Fruit fly (Drosophila melanogaster) whole organism, embryonic: ENCODE measurements around the gene mTTF.

ENCODE experiments used
- Atf3 ChIP-seq: fragments of 200-800 bp; sonication (Bioruptor generic); optimal IDR thresholded peaks from 3 replicates; lab custom pipeline; 2016; ENCODE audit warnings: missing biosample characterization, missing genetic modification characterization
- CG10209 ChIP-seq: fragments of 200-800 bp; sonication (Bioruptor generic); optimal IDR thresholded peaks from 3 replicates; lab custom pipeline; 2017; ENCODE audit warnings: missing biosample characterization, mild to moderate bottlenecking, missing genetic modification characterization, missing genetic modification reagents
- CG10274 ChIP-seq: fragments of 200-800 bp; sonication (Bioruptor generic); optimal IDR thresholded peaks from 3 replicates; lab custom pipeline; 2017; ENCODE audit warnings: missing biosample characterization, mild to moderate bottlenecking, missing genetic modification characterization
- CG10959 ChIP-seq: fragments of 200-800 bp; sonication (Bioruptor generic); IDR thresholded peaks from 2 replicates; pipeline ENCODE4 v1.3.6; 2022; ENCODE audit warnings: missing biosample characterization, missing genetic modification characterization
- CG12155 ChIP-seq: fragments of 200-800 bp; sonication (Bioruptor generic); optimal IDR thresholded peaks from 3 replicates; lab custom pipeline; 2016; ENCODE audit warnings: missing biosample characterization, missing genetic modification characterization
- CG12769 ChIP-seq: fragments of 200-800 bp; sonication (Bioruptor generic); optimal IDR thresholded peaks from 2 replicates; lab custom pipeline; 2019; ENCODE audit warnings: missing biosample characterization, mild to moderate bottlenecking, missing genetic modification characterization, moderate library complexity
- CG13424 ChIP-seq: fragments of 200-800 bp; sonication (Bioruptor generic); optimal IDR thresholded peaks from 2 replicates; lab custom pipeline; 2019; ENCODE audit warnings: missing biosample characterization, mild to moderate bottlenecking, missing genetic modification characterization, moderate library complexity
- CG15073 ChIP-seq: fragments of 200-800 bp; sonication (Bioruptor generic); optimal IDR thresholded peaks from 2 replicates; lab custom pipeline; 2016; ENCODE audit warnings: missing biosample characterization, missing genetic modification characterization
- CG1647 ChIP-seq: fragments of 200-800 bp; sonication (Bioruptor generic); optimal IDR thresholded peaks from 3 replicates; lab custom pipeline; 2016; ENCODE audit warnings: missing biosample characterization, missing genetic modification characterization
- CG16815 ChIP-seq: fragments of 200-800 bp; sonication (Bioruptor generic); optimal IDR thresholded peaks from 3 replicates; lab custom pipeline; 2017; ENCODE audit warnings: missing biosample characterization, mild to moderate bottlenecking, missing genetic modification characterization
- CG31441 ChIP-seq: fragments of 200-800 bp; sonication (Bioruptor generic); IDR thresholded peaks from 2 replicates; pipeline ENCODE4 v1.3.6; 2022; ENCODE audit warnings: missing biosample characterization, missing genetic modification characterization
- CG3407 ChIP-seq: fragments of 200-800 bp; sonication (Bioruptor generic); optimal IDR thresholded peaks from 2 replicates; lab custom pipeline; 2018; ENCODE audit warnings: missing biosample characterization, mild to moderate bottlenecking, missing genetic modification characterization
- CG34422 ChIP-seq: fragments of 200-800 bp; sonication (Bioruptor generic); IDR thresholded peaks from 3 replicates; pipeline ENCODE4 v1.3.6; 2022; ENCODE audit warnings: missing biosample characterization, missing genetic modification characterization
- CG4328 ChIP-seq: fragments of 200-800 bp; sonication (Bioruptor generic); optimal IDR thresholded peaks from 3 replicates; lab custom pipeline; 2017; ENCODE audit warnings: missing biosample characterization, missing genetic modification reagents, missing genetic modification characterization
- CG4707 ChIP-seq: fragments of 200-800 bp; sonication (Bioruptor generic); optimal IDR thresholded peaks from 2 replicates; lab custom pipeline; 2018; ENCODE audit warnings: missing biosample characterization, mild to moderate bottlenecking, missing genetic modification characterization, moderate library complexity
- CG6813 ChIP-seq: fragments of 200-800 bp; sonication (Bioruptor generic); optimal IDR thresholded peaks from 2 replicates; lab custom pipeline; 2017; ENCODE audit warnings: missing biosample characterization, missing genetic modification characterization, mild to moderate bottlenecking, moderate library complexity, missing genetic modification reagents
- CG7271 ChIP-seq: fragments of 200-800 bp; sonication (Bioruptor generic); optimal IDR thresholded peaks from 2 replicates; lab custom pipeline; 2018; ENCODE audit warnings: missing biosample characterization, mild to moderate bottlenecking, missing genetic modification characterization, moderate library complexity
- CG7928 ChIP-seq: fragments of 200-800 bp; sonication (Bioruptor generic); optimal IDR thresholded peaks from 2 replicates; lab custom pipeline; 2017; ENCODE audit warnings: missing biosample characterization, mild to moderate bottlenecking, missing genetic modification characterization
- CG8359 ChIP-seq: fragments of 200-800 bp; sonication (Bioruptor generic); optimal IDR thresholded peaks from 2 replicates; lab custom pipeline; 2017; ENCODE audit warnings: missing biosample characterization, mild to moderate bottlenecking, missing genetic modification characterization, borderline replicate concordance
- CG8765 ChIP-seq: fragments of 200-800 bp; sonication (Bioruptor generic); IDR thresholded peaks from 2 replicates; pipeline ENCODE4 v1.3.6; 2022; ENCODE audit warnings: missing biosample characterization, missing genetic modification characterization
- D19A ChIP-seq: fragments of 200-800 bp; optimal IDR thresholded peaks from 3 replicates; lab custom pipeline; 2019; ENCODE audit warnings: missing biosample characterization, mild to moderate bottlenecking, missing genetic modification characterization, moderate library complexity
- Dek ChIP-seq: fragments of 200-800 bp; sonication (Bioruptor generic); optimal IDR thresholded peaks from 3 replicates; lab custom pipeline; 2019; ENCODE audit warnings: missing biosample characterization, mild to moderate bottlenecking, missing genetic modification characterization, moderate library complexity
- Dip2 ChIP-seq: fragments of 200-800 bp; sonication (Bioruptor generic); IDR thresholded peaks from 2 replicates; pipeline ENCODE4 v1.3.6; 2022; ENCODE audit warnings: missing biosample characterization, missing genetic modification characterization
- H2.0 ChIP-seq: fragments of 200-800 bp; sonication (Bioruptor generic); IDR thresholded peaks from 2 replicates; pipeline ENCODE4 v1.3.6; 2022; ENCODE audit warnings: missing biosample characterization, missing genetic modification characterization
- HLH54F ChIP-seq: fragments of 200-800 bp; sonication (Bioruptor generic); optimal IDR thresholded peaks from 3 replicates; lab custom pipeline; 2016; ENCODE audit warnings: missing biosample characterization, missing genetic modification characterization
- HmgD ChIP-seq: fragments of 200-800 bp; sonication (Bioruptor generic); optimal IDR thresholded peaks from 3 replicates; lab custom pipeline; 2016; ENCODE audit warnings: missing biosample characterization, missing genetic modification characterization
- Mad ChIP-seq: fragments of 200-800 bp; sonication (Bioruptor generic); optimal IDR thresholded peaks from 2 replicates; lab custom pipeline; 2016; ENCODE audit warnings: missing biosample characterization, missing genetic modification characterization
- Ssrp ChIP-seq: fragments of 200-800 bp; sonication (Bioruptor generic); optimal IDR thresholded peaks from 2 replicates; lab custom pipeline; 2018; ENCODE audit warnings: missing biosample characterization, mild to moderate bottlenecking, missing genetic modification characterization, moderate library complexity
- Taf1 ChIP-seq: fragments of 200-800 bp; sonication (Bioruptor generic); IDR thresholded peaks from 2 replicates; pipeline ENCODE4 v1.3.6; 2022; ENCODE audit warnings: missing biosample characterization, missing genetic modification characterization
- Tbp ChIP-seq: fragments of >200 bp; optimal IDR thresholded peaks from 2 replicates; lab custom pipeline; 2018; ENCODE audit warnings: missing biosample characterization, missing genetic modification characterization
- YL-1 ChIP-seq: fragments of 200-800 bp; sonication (Bioruptor generic); optimal IDR thresholded peaks from 3 replicates; lab custom pipeline; 2017; ENCODE audit warnings: missing biosample characterization, mild to moderate bottlenecking, missing genetic modification characterization
- bsh ChIP-seq, 2 experiments: fragments of 200-800 bp; sonication (Bioruptor generic); optimal IDR thresholded peaks; 2 replicates each; lab custom pipeline; 2017 to 2018; ENCODE audit warnings: mild to moderate bottlenecking in 2 of 2, missing biosample characterization in 2 of 2, missing genetic modification characterization in 2 of 2, moderate library complexity in 1 of 2
- chinmo ChIP-seq: fragments of 200-800 bp; sonication (Bioruptor generic); IDR thresholded peaks from 4 replicates; pipeline ENCODE4 v1.3.6; 2022; ENCODE audit warnings: missing biosample characterization, missing genetic modification characterization; ENCODE audit not compliant: partially characterized antibody
- crp ChIP-seq, 2 experiments: fragments of 200-800 bp; sonication (Bioruptor generic); optimal IDR thresholded peaks; 2 replicates in 1 of 2; 3 replicates in 1 of 2; lab custom pipeline; 2017; ENCODE audit warnings: missing biosample characterization in 2 of 2, missing genetic modification characterization in 2 of 2, mild to moderate bottlenecking in 1 of 2, moderate library complexity in 1 of 2
- da ChIP-seq: fragments of 200-800 bp; sonication (Bioruptor generic); optimal IDR thresholded peaks from 2 replicates; lab custom pipeline; 2016; ENCODE audit warnings: missing biosample characterization, missing genetic modification characterization
- dan ChIP-seq: fragments of 200-800 bp; sonication (Bioruptor generic); IDR thresholded peaks from 2 replicates; pipeline ENCODE4 v1.3.6; 2022; ENCODE audit warnings: missing biosample characterization, missing genetic modification characterization
- disco-r ChIP-seq: fragments of 200-800 bp; sonication (Bioruptor generic); optimal IDR thresholded peaks from 2 replicates; lab custom pipeline; 2016; ENCODE audit warnings: missing biosample characterization, missing genetic modification characterization
- emc ChIP-seq: fragments of 200-800 bp; sonication (Bioruptor generic); optimal IDR thresholded peaks from 2 replicates; lab custom pipeline; 2016; ENCODE audit warnings: missing biosample characterization, missing genetic modification characterization
- en ChIP-seq: fragments of 200-800 bp; sonication (Bioruptor generic); optimal IDR thresholded peaks from 2 replicates; lab custom pipeline; 2016; ENCODE audit warnings: missing biosample characterization, missing genetic modification characterization
- ewg ChIP-seq: fragments of 200-800 bp; sonication (Bioruptor generic); optimal IDR thresholded peaks from 3 replicates; lab custom pipeline; 2017; ENCODE audit warnings: mild to moderate bottlenecking, missing biosample characterization, missing genetic modification reagents, missing genetic modification characterization
- gem ChIP-seq: fragments of 200-800 bp; sonication (Bioruptor generic); optimal IDR thresholded peaks from 2 replicates; lab custom pipeline; 2019; ENCODE audit warnings: missing biosample characterization, mild to moderate bottlenecking, missing genetic modification characterization, moderate library complexity
- her ChIP-seq: fragments of 200-800 bp; sonication (Bioruptor generic); optimal IDR thresholded peaks from 2 replicates; lab custom pipeline; 2016; ENCODE audit warnings: missing biosample characterization, missing genetic modification characterization
- maf-S ChIP-seq: fragments of 200-800 bp; sonication (Bioruptor generic); optimal IDR thresholded peaks from 2 replicates; lab custom pipeline; 2016; ENCODE audit warnings: missing biosample characterization, missing genetic modification characterization
- nom ChIP-seq: fragments of 200-800 bp; sonication (Bioruptor generic); optimal IDR thresholded peaks from 2 replicates; lab custom pipeline; 2017; ENCODE audit warnings: missing biosample characterization, missing genetic modification characterization, mild to moderate bottlenecking, moderate library complexity, missing genetic modification reagents
- otp ChIP-seq: fragments of 200-800 bp; sonication (Bioruptor generic); IDR thresholded peaks from 3 replicates; pipeline ENCODE4, ENCODE4 v1.3.6; 2022; ENCODE audit warnings: missing biosample characterization, missing genetic modification characterization
- sens-2 ChIP-seq: fragments of 200-800 bp; sonication (Bioruptor generic); IDR thresholded peaks from 2 replicates; pipeline ENCODE4 v1.3.6; 2022; ENCODE audit warnings: missing biosample characterization, missing genetic modification characterization
- sisA ChIP-seq: fragments of 200-800 bp; sonication (Bioruptor generic); IDR thresholded peaks from 2 replicates; pipeline ENCODE4 v1.3.6; 2022; ENCODE audit warnings: missing biosample characterization, missing genetic modification characterization
- sr ChIP-seq: fragments of 200-800 bp; sonication (Bioruptor generic); IDR thresholded peaks from 3 replicates; pipeline ENCODE4 v1.3.6; 2022; ENCODE audit warnings: missing biosample characterization, missing genetic modification characterization
- yki ChIP-seq: fragments of >200 bp; optimal IDR thresholded peaks from 3 replicates; lab custom pipeline; 2018

The mTTF gene

dm6 chr2L:14372254-14372717 lies 23.7 kb upstream of the mTTF start (continued):
- no peak for TF ChIP-seq chinmo (GFP tag; lab: Robert Waterston, UW)
- peak; percentile 43 for TF ChIP-seq ewg (GFP tag; lab: Kevin White, UChicago)
- peak; percentile 57 for TF ChIP-seq Ssrp
- no peak for TF ChIP-seq sr
- TF ChIP-seq da (GFP tag; lab: Kevin White, UChicago): peak; percentile 35
- no peak for TF ChIP-seq CG4328 (GFP tag; lab: Kevin White, UChicago)
- peak; percentile 49 for TF ChIP-seq CG31441
- TF ChIP-seq CG6813: no peak
- TF ChIP-seq H2.0 (GFP tag; lab: Robert Waterston, UW): peak; percentile 75
- TF ChIP-seq en (GFP tag; lab: Kevin White, UChicago): no peak
- TF ChIP-seq otp (GFP tag; lab: Robert Waterston, UW): peak; percentile 69; the same call in 1 of the 3 replicates
- peak; percentile 38 for TF ChIP-seq maf-S (GFP tag; lab: Kevin White, UChicago)
- TF ChIP-seq Dek (tag; lab: Kevin White, UChicago): peak; percentile 81
- TF ChIP-seq disco-r (GFP tag; lab: Kevin White, UChicago): no peak
- TF ChIP-seq CG7928: no peak
- no peak for TF ChIP-seq Dip2 (GFP tag; lab: Robert Waterston, UW)
- TF ChIP-seq CG10959: no peak
- TF ChIP-seq CG15073: no peak
- no peak for TF ChIP-seq CG10274 (GFP tag; lab: Kevin White, UChicago)
- TF ChIP-seq CG1647 (GFP tag; lab: Kevin White, UChicago): no peak
- peak; percentile 31; the same call in 1 of the 2 replicates for TF ChIP-seq Taf1 (GFP tag; lab: Robert Waterston, UW)
- TF ChIP-seq CG8359: no peak
- TF ChIP-seq CG3407 (GFP tag; lab: Kevin White, UChicago): peak; percentile 26
- TF ChIP-seq CG12769 (tag; lab: Kevin White, UChicago): peak; percentile 85
- TF ChIP-seq CG7271 (tag; lab: Kevin White, UChicago): no peak
- peak; percentile 12 for TF ChIP-seq Mad (GFP tag; lab: Kevin White, UChicago)
- TF ChIP-seq gem (tag; lab: Kevin White, UChicago): peak; percentile 92
- TF ChIP-seq D19A: peak; percentile 77

dm6 chr2L:14370777-14371096 lies 22.1 kb upstream of the mTTF start:
- TF ChIP-seq YL-1 (GFP tag; lab: Kevin White, UChicago) (no peak), her (GFP tag; lab: Kevin White, UChicago) (no peak), CG13424 (tag; lab: Kevin White, UChicago) (no peak), bsh (GFP tag; optimal IDR thresholded peaks at IDR 0.05; lab: Kevin White, UChicago) (peak in 1 of 2 experiments; percentile 4), sisA (GFP tag; lab: Robert Waterston, UW) (no peak), nom (GFP tag; lab: Kevin White, UChicago) (no peak), crp (GFP tag; optimal IDR thresholded peaks at IDR 0.05; lab: Kevin White, UChicago) (no peak), dan (no peak)

- no peak for TF ChIP-seq sens-2
- no peak for TF ChIP-seq HLH54F (GFP tag; lab: Kevin White, UChicago)
- TF ChIP-seq CG7271 (tag; lab: Kevin White, UChicago): peak; percentile 57
- TF ChIP-seq yki: no peak
- TF ChIP-seq CG16815: no peak
- TF ChIP-seq Atf3 (GFP tag; lab: Kevin White, UChicago): peak; percentile 26
- peak; percentile 25 for TF ChIP-seq CG10209 (GFP tag; lab: Kevin White, UChicago)
- TF ChIP-seq Tbp (GFP tag; lab: Kevin White, UChicago): no peak
- TF ChIP-seq HmgD (GFP tag; lab: Kevin White, UChicago): no peak
- TF ChIP-seq CG12155 (GFP tag; lab: Kevin White, UChicago): no peak
- TF ChIP-seq CG4707: no peak
- no peak for TF ChIP-seq emc (GFP tag; lab: Kevin White, UChicago)
- peak; percentile 29; the same call in 1 of the 2 replicates for TF ChIP-seq CG8765
- peak; percentile 21; the same call in 1 of the 3 replicates for TF ChIP-seq CG34422
Observed at dm6 chr2L:14369933-14370776, 21.6 kb upstream of the mTTF start.
